Fruit fly (Drosophila melanogaster): ENCODE data around the gene CG8870.

DNA sequence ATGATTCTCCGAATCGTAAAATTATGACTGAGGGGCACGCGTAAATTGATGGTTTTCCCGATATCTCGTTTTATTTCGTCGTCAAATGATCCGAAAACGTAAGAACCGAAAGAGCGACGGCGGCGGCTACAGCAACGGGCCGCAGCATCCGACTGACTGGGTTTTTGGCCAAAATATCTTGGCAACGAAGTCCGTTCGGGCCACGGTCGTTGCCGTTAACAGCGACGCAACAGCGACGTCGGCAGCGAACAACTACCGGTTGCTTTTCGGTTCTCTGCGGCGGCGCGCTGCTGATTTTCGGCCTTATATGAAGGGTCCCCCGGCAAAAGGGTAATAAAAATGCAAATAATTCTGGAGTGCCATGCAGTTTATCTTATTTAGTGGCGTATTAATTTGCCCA lies 45.6 kb upstream of the CG8870 start, which contains the start of gene PK2-R2:
- TF ChIP-seq insv (optimal IDR thresholded peaks at IDR 0.05), result no peak
- TF ChIP-seq Sin3A (optimal IDR thresholded peaks at IDR 0.05), result no peak
- no peak for TF ChIP-seq Myc (optimal IDR thresholded peaks at IDR 0.05)
- TF ChIP-seq h (optimal IDR thresholded peaks at IDR 0.05), result no peak

All from Kc167 (cell line).